Fruit fly (Drosophila melanogaster) whole organism, prepupa: ENCODE measurements around the gene noi.

Experiments
- CG1621 ChIP-seq: fragments of 200-800 bp; sonication (Bioruptor generic); optimal IDR thresholded peaks from 3 replicates; lab custom pipeline; 2018; ENCODE audit warnings: missing biosample characterization, mild to moderate bottlenecking, missing genetic modification characterization
- CG7368 ChIP-seq: fragments of 200-800 bp; sonication (Bioruptor generic); optimal IDR thresholded peaks from 3 replicates; lab custom pipeline; 2016; ENCODE audit warnings: missing biosample characterization, missing genetic modification characterization
- Eip75B ChIP-seq: fragments of 200-800 bp; sonication (Bioruptor generic); optimal IDR thresholded peaks from 3 replicates; lab custom pipeline; 2016; ENCODE audit warnings: missing biosample characterization, missing genetic modification characterization
- Ets96B ChIP-seq: fragments of 200-800 bp; optimal IDR thresholded peaks from 2 replicates; lab custom pipeline; 2019; ENCODE audit warnings: missing biosample characterization, mild to moderate bottlenecking, missing genetic modification characterization, moderate library complexity
- Gug ChIP-seq: fragments of 200-800 bp; sonication (Bioruptor generic); IDR thresholded peaks from 2 replicates; pipeline ENCODE4 v1.3.6; 2022; ENCODE audit warnings: missing biosample characterization, missing genetic modification characterization
- Smox ChIP-seq: fragments of 200-800 bp; sonication (Bioruptor generic); optimal IDR thresholded peaks from 3 replicates; lab custom pipeline; 2016; ENCODE audit warnings: missing biosample characterization, missing genetic modification characterization
- Sox102F ChIP-seq: fragments of 200-800 bp; sonication (Bioruptor generic); optimal IDR thresholded peaks from 2 replicates; lab custom pipeline; 2016; ENCODE audit warnings: missing biosample characterization, mild to moderate bottlenecking, missing genetic modification characterization
- fd59A ChIP-seq: fragments of 200-800 bp; sonication (Bioruptor generic); optimal IDR thresholded peaks from 2 replicates; lab custom pipeline; 2017; ENCODE audit warnings: missing biosample characterization, mild to moderate bottlenecking, missing genetic modification characterization, missing genetic modification reagents
- lz ChIP-seq: fragments of 200-800 bp; sonication (Bioruptor generic); optimal IDR thresholded peaks from 3 replicates; lab custom pipeline; 2016; ENCODE audit warnings: missing biosample characterization, missing genetic modification characterization
- salr ChIP-seq, 2 experiments: fragments of 200-800 bp; sonication (Bioruptor generic); optimal IDR thresholded peaks; 3 replicates each; lab custom pipeline; 2016 to 2018; ENCODE audit warnings: missing biosample characterization in 2 of 2, missing genetic modification characterization in 2 of 2, mild to moderate bottlenecking in 1 of 2
- vri ChIP-seq: fragments of 200-800 bp; sonication (Bioruptor generic); optimal IDR thresholded peaks from 3 replicates; lab custom pipeline; 2016; ENCODE audit warnings: missing biosample characterization, mild to moderate bottlenecking, missing genetic modification characterization

DNA sequence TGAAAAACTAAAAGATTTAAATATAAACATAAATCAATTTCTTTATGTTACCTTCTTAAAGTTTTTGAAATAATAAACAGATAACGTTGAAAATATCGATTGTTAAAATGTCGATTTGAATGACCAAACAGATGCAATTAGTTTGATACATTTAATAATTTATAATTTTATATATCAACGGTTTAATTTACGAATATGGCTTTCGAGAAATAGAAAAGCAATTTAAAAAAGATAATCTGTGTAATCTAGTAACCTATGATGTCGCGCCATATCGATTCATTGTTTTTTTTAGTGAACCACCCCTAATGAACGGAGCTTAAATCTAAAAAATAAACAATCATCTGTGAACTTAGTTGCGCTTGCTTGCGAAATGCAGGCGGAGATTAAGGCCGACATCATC, 2.7 kb downstream of the noi start, which contains the start of gene PolZ2:
- TF ChIP-seq lz (GFP tag; lab: Kevin White, UChicago) (no peak), Smox (no peak), Eip75B (GFP tag; lab: Kevin White, UChicago) (no peak), Ets96B (no peak), Gug (GFP tag; lab: Robert Waterston, UW) (no peak), CG7368 (GFP tag; lab: Kevin White, UChicago) (no peak), vri (GFP tag; lab: Kevin White, UChicago) (no peak), CG1621 (tag; lab: Kevin White, UChicago) (no peak), fd59A (GFP tag; lab: Kevin White, UChicago) (no peak), salr (GFP tag; optimal IDR thresholded peaks at IDR 0.05; lab: Kevin White, UChicago) (no peak), Sox102F (GFP tag; lab: Kevin White, UChicago) (no peak)
